Worm (Caenorhabditis elegans): Measurements from ENCODE around the gene ivd-1.
A peak's percentile ranks its signal among the peaks of the same experiment; 100 is the strongest.

ivd-1 gene

ce11 chrIV:5088814-5089322 lies at the start of gene ivd-1:
Gene ivd-1, minus strand, starts transcription at chrIV:5088864.
- TF ChIP-seq ccch-3 (GFP tag; optimal IDR thresholded peaks at IDR 0.05), result no peak
- TF ChIP-seq mcd-1 (GFP tag; IDR thresholded peaks at IDR 0.05), result 0 out of 2 replicates have a peak, but pooled peaks have one; percentile 22
- TF ChIP-seq attf-5 (GFP tag; optimal IDR thresholded peaks at IDR 0.05), result peak; percentile 7
- no peak for TF ChIP-seq F55B11.4 (tag; optimal IDR thresholded peaks at IDR 0.05; ENCODE audit: borderline replicate concordance, insufficient read depth)
- TF ChIP-seq cebp-1 (GFP tag; IDR thresholded peaks at IDR 0.05), result no peak
- TF ChIP-seq cebp-1 (tag; optimal IDR thresholded peaks at IDR 0.05), result peak; percentile 44
- TF ChIP-seq tbp1 (GFP tag; optimal IDR thresholded peaks at IDR 0.05), result peak; percentile 15
- TF ChIP-seq B0261.1 (tag; optimal IDR thresholded peaks at IDR 0.05), result no peak
- TF ChIP-seq dox-1 (GFP tag; IDR thresholded peaks at IDR 0.05), result peak; percentile 19; the same call in 1 of the 2 replicates
- TF ChIP-seq ceh-27 (GFP tag; optimal IDR thresholded peaks at IDR 0.05), result no peak
- no peak for TF ChIP-seq rec-8 (tag; optimal IDR thresholded peaks at IDR 0.05)
- TF ChIP-seq let-607 (tag; optimal IDR thresholded peaks at IDR 0.05), result peak; percentile 91 to 92
- no peak for TF ChIP-seq T26A5.8 (tag; optimal IDR thresholded peaks at IDR 0.05)
- peak; percentile 48 for TF ChIP-seq ZK185.1 (tag; optimal IDR thresholded peaks at IDR 0.05; ENCODE audit: poor library complexity, severe bottlenecking)
- TF ChIP-seq hrde-1 (tag; optimal IDR thresholded peaks at IDR 0.05; ENCODE audit: borderline replicate concordance), result no peak
- no peak for TF ChIP-seq nfya-2 (GFP tag; IDR thresholded peaks at IDR 0.05)
- no peak for TF ChIP-seq ztf-18 (tag; optimal IDR thresholded peaks at IDR 0.05)
- peak; percentile 85 for TF ChIP-seq nhr-80 (tag; optimal IDR thresholded peaks at IDR 0.05)
- TF ChIP-seq egl-44 (GFP tag; IDR thresholded peaks at IDR 0.05), result 0 out of 2 replicates have a peak, but pooled peaks have one; percentile 37

ce11 chrIV:5137809-5138208 lies 49.1 kb upstream of the ivd-1 start:
- TF ChIP-seq let-607 (tag; optimal IDR thresholded peaks at IDR 0.05), result no peak
- no peak for TF ChIP-seq B0019.2 (GFP tag; conservative IDR thresholded peaks at IDR 0.05)
- no peak for TF ChIP-seq lsy-27 (tag; optimal IDR thresholded peaks at IDR 0.05; ENCODE audit: borderline replicate concordance, insufficient read depth)
- TF ChIP-seq gei-17 (GFP tag; optimal IDR thresholded peaks at IDR 0.05), result no peak
- TF ChIP-seq attf-6 (GFP tag; IDR thresholded peaks at IDR 0.05), result no peak
- TF ChIP-seq athp-1 (tag; optimal IDR thresholded peaks at IDR 0.05), result no peak
- no peak for TF ChIP-seq F33H1.4 (GFP tag; IDR thresholded peaks at IDR 0.05)
- no peak for TF ChIP-seq C17E4.6 (GFP tag; IDR thresholded peaks at IDR 0.05)
- TF ChIP-seq atf-7 (tag; optimal IDR thresholded peaks at IDR 0.05), result no peak
- TF ChIP-seq ekl-4 (GFP tag; IDR thresholded peaks at IDR 0.05), result no peak
- no peak for TF ChIP-seq aptf-3 (GFP tag; IDR thresholded peaks at IDR 0.05)
- TF ChIP-seq sdz-38 (tag; optimal IDR thresholded peaks at IDR 0.05), result no peak
- TF ChIP-seq hmg-1.2 (GFP tag; IDR thresholded peaks at IDR 0.05), result no peak

ce11 chrIV:5136523-5136922 lies 47.9 kb upstream of the ivd-1 start:
- TF ChIP-seq hmg-1.2 (GFP tag; IDR thresholded peaks at IDR 0.05) (no peak), somi-1 (GFP tag; optimal IDR thresholded peaks at IDR 0.05) (no peak), F52B5.7 (tag; optimal IDR thresholded peaks at IDR 0.05) (no peak), nhr-179 (tag; optimal IDR thresholded peaks at IDR 0.05) (no peak), ztf-3 (GFP tag; optimal IDR thresholded peaks at IDR 0.05) (no peak), let-607 (tag; optimal IDR thresholded peaks at IDR 0.05) (no peak), ets-4 (GFP tag; optimal IDR thresholded peaks at IDR 0.05) (no peak), madf-10 (tag; optimal IDR thresholded peaks at IDR 0.05) (no peak), hsf-1 (GFP tag; IDR thresholded peaks at IDR 0.05) (no peak), rcor-1 (GFP tag; IDR thresholded peaks at IDR 0.05) (no peak)
